Worm (Caenorhabditis elegans): ENCODE results near the gene T12G3.6.

- TF ChIP-seq snpc-4 (tag; optimal IDR thresholded peaks at IDR 0.05) (no peak), unc-62 (GFP tag; optimal IDR thresholded peaks at IDR 0.05) (no peak), lsy-2 (tag; optimal IDR thresholded peaks at IDR 0.05) (peak; percentile 44), lin-13 (tag; optimal IDR thresholded peaks at IDR 0.05) (no peak), mep-1 (tag; optimal IDR thresholded peaks at IDR 0.05) (no peak), ces-1 (GFP tag; optimal IDR thresholded peaks at IDR 0.05) (no peak), nhr-76 (tag; optimal IDR thresholded peaks at IDR 0.05) (no peak), ceh-43 (GFP tag; optimal IDR thresholded peaks at IDR 0.05) (no peak), pha-4 (tag; optimal IDR thresholded peaks at IDR 0.05) (no peak), nhr-28 (tag; optimal IDR thresholded peaks at IDR 0.05) (no peak)
These were observed 20.1 kb upstream of the T12G3.6 start, which contains the start of the genes bre-5 and spt-5 for ce11 chrIV:12051049-12051792.

Measured in whole organism, mixed stage, embryonic.